Fruit fly (Drosophila melanogaster) whole organism, pupa: ENCODE measurements around the gene Mnat9.

ENCODE experiments used
- CG8159 ChIP-seq: fragments of 200-800 bp; sonication (Bioruptor generic); optimal IDR thresholded peaks from 3 replicates; lab custom pipeline; 2018; ENCODE audit warnings: missing biosample characterization, mild to moderate bottlenecking, missing genetic modification characterization, moderate library complexity
- D1 ChIP-seq: fragments of 200-800 bp; sonication (Bioruptor generic); optimal IDR thresholded peaks from 2 replicates; lab custom pipeline; 2018; ENCODE audit warnings: missing biosample characterization, mild to moderate bottlenecking, missing genetic modification characterization, moderate library complexity
- EcR ChIP-seq: fragments of 200-800 bp; sonication (Bioruptor generic); optimal IDR thresholded peaks from 3 replicates; lab custom pipeline; 2019; ENCODE audit warnings: missing biosample characterization, missing genetic modification characterization, mild to moderate bottlenecking, moderate library complexity, missing genetic modification reagents
- Ets98B ChIP-seq: fragments of 200-800 bp; sonication (Bioruptor generic); IDR thresholded peaks from 2 replicates; pipeline ENCODE4 v1.3.6; 2022; ENCODE audit warnings: missing biosample characterization, missing genetic modification characterization
- Pif1B ChIP-seq: fragments of 200-800 bp; sonication (Bioruptor generic); optimal IDR thresholded peaks from 3 replicates; lab custom pipeline; 2016; ENCODE audit warnings: missing biosample characterization, missing genetic modification characterization

dm6 chr3R:31621814-31622213 lies 5.9 kb upstream of the Mnat9 start, which contains the start of gene kek6:
- no peak for TF ChIP-seq D1 (tag; lab: Kevin White, UChicago)
- TF ChIP-seq EcR (GFP tag; lab: Kevin White, UChicago): no peak
- no peak for TF ChIP-seq Pif1B (GFP tag; lab: Kevin White, UChicago)
- no peak for TF ChIP-seq CG8159 (tag; lab: Kevin White, UChicago)
- no peak for TF ChIP-seq Ets98B (GFP tag; lab: Robert Waterston, UW)
